Fruit fly (Drosophila melanogaster) whole organism: ENCODE results near the gene gNacalpha.

Experiments used
- CG8478 ChIP-seq: fragments of >200 bp; optimal IDR thresholded peaks from 2 replicates; lab custom pipeline; 2018; ENCODE audit warnings: inconsistent platforms
- Dll ChIP-seq: fragments of >200 bp; optimal IDR thresholded peaks from 2 replicates; lab custom pipeline; 2017
- EcR ChIP-seq, 2 experiments: fragments of >200 bp; optimal IDR thresholded peaks; 2 replicates each; lab custom pipeline; 2017; ENCODE audit warnings: missing biosample characterization in 2 of 2, missing genetic modification characterization in 2 of 2, missing genetic modification reagents in 2 of 2
- pan ChIP-seq: fragments of >200 bp; optimal IDR thresholded peaks from 2 replicates; lab custom pipeline; 2017
- psq ChIP-seq: fragments of >200 bp; optimal IDR thresholded peaks from 2 replicates; lab custom pipeline; 2017
- usp ChIP-seq: fragments of >200 bp; optimal IDR thresholded peaks from 2 replicates; lab custom pipeline; 2017; ENCODE audit warnings: missing biosample characterization, missing genetic modification characterization, mixed read lengths

dm6 chr2L:1007840-1008241, 29.2 kb upstream of the gNacalpha start:
- no peak for TF ChIP-seq usp (GFP tag; lab: Kevin White, UChicago)
- TF ChIP-seq pan (lab: Kevin White, UChicago): no peak
- TF ChIP-seq Dll (lab: Kevin White, UChicago): no peak
- TF ChIP-seq psq (lab: Kevin White, UChicago): no peak
- no peak for TF ChIP-seq CG8478 (lab: Kevin White, UChicago)
- TF ChIP-seq EcR (GFP tag; optimal IDR thresholded peaks at IDR 0.05; lab: Kevin White, UChicago): no peak
